Fruit fly (Drosophila melanogaster): Measurements from ENCODE around the gene 5-HT2B.

dm6 chr3R:8642376-8642966, 64.5 kb downstream of the 5-HT2B start:
- TF ChIP-seq dsx (GFP tag; optimal IDR thresholded peaks at IDR 0.05; ENCODE audit: poor library complexity, severe bottlenecking) = no peak
- no peak for TF ChIP-seq esn (GFP tag; optimal IDR thresholded peaks at IDR 0.05)
- TF ChIP-seq Ets96B (tag; optimal IDR thresholded peaks at IDR 0.05) = no peak

Measured in whole organism, prepupa.